Worm (Caenorhabditis elegans) whole organism, mixed stage, embryonic: ENCODE results near the gene Y17G9B.5.

Source experiments
- M03D4.4 ChIP-seq: sonication (generic microtip); optimal IDR thresholded peaks from 2 replicates; lab custom pipeline; 2017; ENCODE audit warnings: mild to moderate bottlenecking, missing genetic modification characterization, missing compliant biosample characterization
- blmp-1 ChIP-seq: fragments of 150-350 bp; optimal IDR thresholded peaks from 2 replicates; lab custom pipeline; 2014; ENCODE audit warnings: missing biosample characterization, missing genetic modification characterization
- ceh-39 ChIP-seq: fragments of 150-350 bp; optimal IDR thresholded peaks from 2 replicates; lab custom pipeline; 2014; ENCODE audit warnings: missing biosample characterization, missing genetic modification characterization
- ceh-83 ChIP-seq: fragments of 200-800 bp; sonication (Bioruptor generic); optimal IDR thresholded peaks from 2 replicates; lab custom pipeline; 2018; ENCODE audit warnings: mild to moderate bottlenecking, missing genetic modification characterization, missing compliant biosample characterization
- ces-1 ChIP-seq: fragments of 150-350 bp; optimal IDR thresholded peaks from 2 replicates; lab custom pipeline; 2014; ENCODE audit warnings: missing biosample characterization, missing genetic modification reagents, missing genetic modification characterization
- cnd-1 ChIP-seq: fragments of 200-800 bp; sonication (Bioruptor generic); optimal IDR thresholded peaks from 2 replicates; lab custom pipeline; 2018; ENCODE audit warnings: mild to moderate bottlenecking, missing genetic modification characterization, missing compliant biosample characterization
- drap-1 ChIP-seq: fragments of 200-800 bp; sonication (Bioruptor generic); optimal IDR thresholded peaks from 3 replicates; lab custom pipeline; 2018; ENCODE audit warnings: mild to moderate bottlenecking, missing genetic modification characterization, missing compliant biosample characterization
- flh-1 ChIP-seq: fragments of 200-800 bp; sonication (Bioruptor generic); optimal IDR thresholded peaks from 2 replicates; lab custom pipeline; 2018; ENCODE audit warnings: mild to moderate bottlenecking, missing genetic modification characterization, moderate library complexity, missing compliant biosample characterization
- ham-2 ChIP-seq: fragments of 200-800 bp; sonication (Bioruptor generic); optimal IDR thresholded peaks from 2 replicates; lab custom pipeline; 2018; ENCODE audit warnings: mild to moderate bottlenecking, missing genetic modification characterization, missing compliant biosample characterization
- hlh-1 ChIP-seq: fragments of 150-350 bp; optimal IDR thresholded peaks from 2 replicates; lab custom pipeline; 2014; ENCODE audit warnings: missing biosample characterization, missing genetic modification reagents, missing genetic modification characterization
- lin-13 ChIP-seq: fragments of 150-350 bp; optimal IDR thresholded peaks from 2 replicates; lab custom pipeline; 2014; ENCODE audit warnings: missing biosample characterization, missing genetic modification characterization
- lin-32 ChIP-seq: fragments of 200-800 bp; sonication (Bioruptor generic); optimal IDR thresholded peaks from 2 replicates; lab custom pipeline; 2018; ENCODE audit warnings: mild to moderate bottlenecking, missing genetic modification characterization, missing compliant biosample characterization
- lsy-2 ChIP-seq: fragments of 150-350 bp; optimal IDR thresholded peaks from 2 replicates; lab custom pipeline; 2014; ENCODE audit warnings: missing biosample characterization, missing genetic modification characterization
- mab-5 ChIP-seq: fragments of 150-350 bp; optimal IDR thresholded peaks from 2 replicates; lab custom pipeline; 2014; ENCODE audit warnings: missing biosample characterization, missing genetic modification characterization
- mep-1 ChIP-seq: fragments of 150-350 bp; optimal IDR thresholded peaks from 2 replicates; lab custom pipeline; 2017; ENCODE audit warnings: missing biosample characterization, missing genetic modification reagents, missing genetic modification characterization, inconsistent platforms
- mls-2 ChIP-seq: sonication (generic microtip); optimal IDR thresholded peaks from 2 replicates; lab custom pipeline; 2016; ENCODE audit warnings: mild to moderate bottlenecking, missing genetic modification characterization, moderate library complexity, missing compliant biosample characterization
- nhr-2 ChIP-seq: fragments of 150-350 bp; optimal IDR thresholded peaks from 2 replicates; lab custom pipeline; 2014; ENCODE audit warnings: missing biosample characterization, missing genetic modification characterization
- nhr-237 ChIP-seq: fragments of 150-350 bp; optimal IDR thresholded peaks from 2 replicates; lab custom pipeline; 2014; ENCODE audit warnings: missing biosample characterization, missing genetic modification characterization
- nhr-28 ChIP-seq: fragments of 150-350 bp; optimal IDR thresholded peaks from 2 replicates; lab custom pipeline; 2014; ENCODE audit warnings: missing biosample characterization, missing genetic modification characterization
- nhr-76 ChIP-seq: sonication (generic microtip); optimal IDR thresholded peaks from 2 replicates; lab custom pipeline; 2017; ENCODE audit warnings: missing biosample characterization, missing genetic modification characterization
- pha-4 ChIP-seq: fragments of 150-350 bp; optimal IDR thresholded peaks from 2 replicates; lab custom pipeline; 2018; ENCODE audit warnings: missing biosample characterization, missing genetic modification reagents, missing genetic modification characterization
- sem-2 ChIP-seq: fragments of 200-800 bp; sonication (Bioruptor generic); optimal IDR thresholded peaks from 2 replicates; lab custom pipeline; 2018; ENCODE audit warnings: mild to moderate bottlenecking, missing genetic modification characterization, missing compliant biosample characterization
- sptf-1 ChIP-seq: sonication (generic microtip); optimal IDR thresholded peaks from 2 replicates; lab custom pipeline; 2017; ENCODE audit warnings: mild to moderate bottlenecking, missing genetic modification characterization, moderate library complexity, missing compliant biosample characterization
- tbx-8 ChIP-seq: fragments of 200-800 bp; sonication (Bioruptor generic); optimal IDR thresholded peaks from 2 replicates; lab custom pipeline; 2018; ENCODE audit warnings: mild to moderate bottlenecking, missing genetic modification characterization, moderate library complexity, missing compliant biosample characterization
- unc-120 ChIP-seq: sonication (generic microtip); optimal IDR thresholded peaks from 2 replicates; lab custom pipeline; 2017; ENCODE audit warnings: missing genetic modification characterization, missing compliant biosample characterization; ENCODE audit not compliant: poor library complexity, severe bottlenecking
- unc-39 ChIP-seq: fragments of 150-350 bp; optimal IDR thresholded peaks from 2 replicates; lab custom pipeline; 2014; ENCODE audit warnings: missing biosample characterization, missing genetic modification characterization
- zip-8 ChIP-seq: fragments of 150-350 bp; optimal IDR thresholded peaks from 2 replicates; lab custom pipeline; 2014; ENCODE audit warnings: missing biosample characterization, missing genetic modification characterization

Gene Y17G9B.5

ce11 chrIV:4724562-4724961 lies 25.5 kb upstream of the Y17G9B.5 start, which contains the start of gene K08F11.1:
Gene K08F11.1, plus strand, starts transcription at chrIV:4724862.
- TF ChIP-seq M03D4.4 (tag; lab: Kevin White, UChicago) (no peak), mls-2 (no peak), nhr-2 (tag; lab: Kevin White, UChicago) (no peak), lin-32 (GFP tag; lab: Kevin White, UChicago) (no peak), sptf-1 (tag; lab: Kevin White, UChicago) (no peak), unc-39 (tag; lab: Kevin White, UChicago) (no peak), cnd-1 (no peak), drap-1 (GFP tag; lab: Kevin White, UChicago) (no peak), lin-13 (tag; lab: Kevin White, UChicago) (no peak), zip-8 (tag; lab: Kevin White, UChicago) (no peak), pha-4 (tag; lab: Kevin White, UChicago) (no peak)
- TF ChIP-seq, all 35 proteins: peak for 0

ce11 chrIV:4725478-4725920 lies 24.5 kb upstream of the Y17G9B.5 start:
- TF ChIP-seq nhr-237, result peak; percentile 77
- peak; percentile 5 for TF ChIP-seq unc-120 (tag; lab: Kevin White, UChicago)
- peak; percentile 2 for TF ChIP-seq mep-1 (tag; lab: Kevin White, UChicago)
- TF ChIP-seq M03D4.4 (tag; lab: Kevin White, UChicago), result peak; percentile 21
- peak; percentile 94 for TF ChIP-seq lsy-2 (tag; lab: Kevin White, UChicago)
- peak; percentile 12 for TF ChIP-seq cnd-1
- TF ChIP-seq ces-1 (GFP tag; lab: Kevin White, UChicago), result peak; percentile 48
- TF ChIP-seq sptf-1 (tag; lab: Kevin White, UChicago), result peak; percentile 44

- TF ChIP-seq drap-1 (GFP tag; lab: Kevin White, UChicago) (peak; percentile 53), nhr-237 (peak; percentile 51), sptf-1 (tag; lab: Kevin White, UChicago) (peak; percentile 67), lsy-2 (tag; lab: Kevin White, UChicago) (peak; percentile 94), ces-1 (GFP tag; lab: Kevin White, UChicago) (peak; percentile 36), cnd-1 (peak; percentile 10), ham-2 (peak; percentile 16)
These were observed 22.1 kb upstream of the Y17G9B.5 start for ce11 chrIV:4727935-4728334.

ce11 chrIV:4737258-4737657 lies 12.8 kb upstream of the Y17G9B.5 start, which contains the start of gene fbxb-78:
Gene fbxb-78, plus strand, starts transcription at chrIV:4737558.
- TF ChIP-seq blmp-1 (tag; lab: Kevin White, UChicago), result no peak
- TF ChIP-seq sem-2, result no peak
- no peak for TF ChIP-seq ceh-83 (GFP tag; lab: Kevin White, UChicago)
- TF ChIP-seq lin-13 (tag; lab: Kevin White, UChicago), result no peak
- TF ChIP-seq mab-5, result no peak
- no peak for TF ChIP-seq nhr-76
- no peak for TF ChIP-seq nhr-2 (tag; lab: Kevin White, UChicago)

- TF ChIP-seq nhr-76 (no peak), hlh-1 (tag; lab: Kevin White, UChicago) (no peak), ceh-39 (tag; lab: Kevin White, UChicago) (no peak), unc-120 (tag; lab: Kevin White, UChicago) (no peak), nhr-237 (no peak), drap-1 (GFP tag; lab: Kevin White, UChicago) (no peak), sem-2 (no peak)
These were observed 7.6 kb upstream of the Y17G9B.5 start for ce11 chrIV:4742480-4742879.

- TF ChIP-seq nhr-28 (tag; lab: Kevin White, UChicago), result no peak
- no peak for TF ChIP-seq lin-32 (GFP tag; lab: Kevin White, UChicago)
- TF ChIP-seq M03D4.4 (tag; lab: Kevin White, UChicago), result no peak
- TF ChIP-seq nhr-237, result no peak
- no peak for TF ChIP-seq sem-2
- no peak for TF ChIP-seq flh-1
- no peak for TF ChIP-seq lin-13 (tag; lab: Kevin White, UChicago)
- no peak for TF ChIP-seq ceh-39 (tag; lab: Kevin White, UChicago)
- TF ChIP-seq tbx-8 (GFP tag; lab: Kevin White, UChicago), result no peak
- TF ChIP-seq nhr-76, result no peak
- no peak for TF ChIP-seq ceh-83 (GFP tag; lab: Kevin White, UChicago)
- TF ChIP-seq, all 35 proteins: peak for 0
These were observed 5.9 kb upstream of the Y17G9B.5 start, which contains the start of gene hoe-1 for ce11 chrIV:4744167-4744566. Gene hoe-1, minus strand, starts transcription at chrIV:4744267.
